Worm (Caenorhabditis elegans): ENCODE measurements around the gene F16B4.6.

ce11 chrV:1558113-1558512 lies 28.9 kb upstream of the F16B4.6 start:
- TF ChIP-seq T22C8.4 (GFP tag; IDR thresholded peaks at IDR 0.05) (no peak), med-1 (GFP tag; optimal IDR thresholded peaks at IDR 0.05; ENCODE audit: insufficient read depth) (no peak)
